Worm (Caenorhabditis elegans) whole organism, early embryonic: ENCODE results near the gene F10D7.10.

ENCODE experiments used
- B0310.2 ChIP-seq: sonication (generic microtip); optimal IDR thresholded peaks from 2 replicates; lab custom pipeline; 2016; ENCODE audit warnings: mild to moderate bottlenecking, missing genetic modification characterization, missing compliant biosample characterization
- F13C5.2 ChIP-seq: sonication (generic microtip); optimal IDR thresholded peaks from 2 replicates; lab custom pipeline; 2017; ENCODE audit warnings: mild to moderate bottlenecking, missing genetic modification characterization, inconsistent platforms, missing compliant biosample characterization
- aly-1 ChIP-seq: sonication (generic microtip); optimal IDR thresholded peaks from 2 replicates; lab custom pipeline; 2016; ENCODE audit warnings: missing genetic modification characterization, missing compliant biosample characterization
- ama-1 ChIP-seq: fragments of 150-350 bp; optimal IDR thresholded peaks from 2 replicates; lab custom pipeline; 2014
- ceh-13 ChIP-seq: fragments of 200-800 bp; sonication (Bioruptor generic); optimal IDR thresholded peaks from 2 replicates; lab custom pipeline; 2018; ENCODE audit warnings: mild to moderate bottlenecking, missing genetic modification characterization, missing compliant biosample characterization
- ceh-36 ChIP-seq: sonication (generic microtip); optimal IDR thresholded peaks from 2 replicates; lab custom pipeline; 2016; ENCODE audit warnings: missing genetic modification characterization, inconsistent platforms, missing compliant biosample characterization
- ets-7 ChIP-seq: sonication (generic microtip); optimal IDR thresholded peaks from 2 replicates; lab custom pipeline; 2016; ENCODE audit warnings: missing genotype, missing genetic modification characterization, missing compliant biosample characterization
- flt-1 ChIP-seq: fragments of 200-800 bp; sonication (Bioruptor generic); IDR thresholded peaks from 2 replicates; pipeline ENCODE4 v1.3.6; 2022; ENCODE audit warnings: missing genetic modification characterization, missing compliant biosample characterization
- hmbx-1 ChIP-seq: sonication (generic microtip); optimal IDR thresholded peaks from 2 replicates; lab custom pipeline; 2016; ENCODE audit warnings: mild to moderate bottlenecking, missing genetic modification characterization, missing compliant biosample characterization
- hmg-4 ChIP-seq: fragments of 200-800 bp; sonication (Bioruptor generic); optimal IDR thresholded peaks from 2 replicates; lab custom pipeline; 2018; ENCODE audit warnings: mild to moderate bottlenecking, missing genetic modification characterization, missing compliant biosample characterization
- hnd-1 ChIP-seq: sonication (generic microtip); optimal IDR thresholded peaks from 2 replicates; lab custom pipeline; 2016; ENCODE audit warnings: missing genetic modification characterization, missing compliant biosample characterization
- pes-1 ChIP-seq: fragments of 200-800 bp; sonication (Bioruptor generic); IDR thresholded peaks from 2 replicates; pipeline ENCODE4 v1.3.6; 2022; ENCODE audit warnings: missing genetic modification reagents, missing genetic modification characterization, missing compliant biosample characterization
- scrt-1 ChIP-seq: fragments of 200-800 bp; sonication (Bioruptor generic); IDR thresholded peaks from 2 replicates; pipeline ENCODE4 v1.3.6; 2022; ENCODE audit warnings: missing genetic modification characterization, missing compliant biosample characterization
- sea-1 ChIP-seq: fragments of 200-800 bp; sonication (Bioruptor generic); conservative IDR thresholded peaks from 2 replicates; pipeline ENCODE4 v1.3.6; 2022; ENCODE audit warnings: missing genetic modification characterization, missing compliant biosample characterization
- tbx-11 ChIP-seq: fragments of 200-800 bp; sonication (Bioruptor generic); IDR thresholded peaks from 2 replicates; pipeline ENCODE4 v1.3.6; 2022; ENCODE audit warnings: missing genetic modification characterization, missing compliant biosample characterization
- tbx-37 ChIP-seq: fragments of 200-800 bp; sonication (Bioruptor generic); conservative IDR thresholded peaks from 2 replicates; pipeline ENCODE4 v1.3.6; 2022; ENCODE audit warnings: missing genetic modification reagents, missing genetic modification characterization, missing compliant biosample characterization
- tra-4 ChIP-seq: sonication (generic microtip); optimal IDR thresholded peaks from 2 replicates; lab custom pipeline; 2017; ENCODE audit warnings: missing genetic modification characterization, missing compliant biosample characterization

Gene F10D7.10

ce11 chrX:17412642-17413041 is 33.1 kb upstream of the F10D7.10 start:
- no peak for TF ChIP-seq hnd-1 (tag; lab: Kevin White, UChicago)
- no peak for TF ChIP-seq pes-1
- TF ChIP-seq hmg-4: no peak
- no peak for TF ChIP-seq ama-1 (lab: Kevin White, UChicago)
- TF ChIP-seq flt-1: no peak
- TF ChIP-seq tbx-11: no peak
- TF ChIP-seq F13C5.2 (tag; lab: Kevin White, UChicago): no peak
- TF ChIP-seq tbx-37 (GFP tag; lab: Robert Waterston, UW): no peak
- no peak for TF ChIP-seq B0310.2
- no peak for TF ChIP-seq hmbx-1 (tag; lab: Kevin White, UChicago)
- no peak for TF ChIP-seq sea-1 (GFP tag; lab: Robert Waterston, UW)
- TF ChIP-seq ceh-13 (GFP tag; lab: Kevin White, UChicago): no peak

ce11 chrX:17408855-17409254 is 29.3 kb upstream of the F10D7.10 start:
- TF ChIP-seq B0310.2 (no peak), hmg-4 (no peak), tra-4 (tag; lab: Kevin White, UChicago) (no peak), pes-1 (no peak), aly-1 (no peak), scrt-1 (GFP tag; lab: Robert Waterston, UW) (no peak), flt-1 (no peak), tbx-37 (GFP tag; lab: Robert Waterston, UW) (no peak), ceh-36 (tag; lab: Kevin White, UChicago) (no peak), hnd-1 (tag; lab: Kevin White, UChicago) (no peak)

- TF ChIP-seq hnd-1 (tag; lab: Kevin White, UChicago): no peak
Measured at ce11 chrX:17403058-17403457, 23.5 kb upstream of the F10D7.10 start.

- TF ChIP-seq tra-4 (tag; lab: Kevin White, UChicago): no peak
- TF ChIP-seq B0310.2: no peak
Measured at ce11 chrX:17401264-17401663, 21.7 kb upstream of the F10D7.10 start, which contains the start of gene F11C7.6. Gene F11C7.6, plus strand, starts transcription at chrX:17401564.

- TF ChIP-seq F13C5.2 (tag; lab: Kevin White, UChicago): no peak
- no peak for TF ChIP-seq ceh-13 (GFP tag; lab: Kevin White, UChicago)
- TF ChIP-seq pes-1: no peak
- TF ChIP-seq ama-1 (lab: Kevin White, UChicago): no peak
- TF ChIP-seq sea-1 (GFP tag; lab: Robert Waterston, UW): no peak
- no peak for TF ChIP-seq hmg-4
Measured at ce11 chrX:17400425-17400824, 20.9 kb upstream of the F10D7.10 start.

- TF ChIP-seq hmbx-1 (tag; lab: Kevin White, UChicago) (no peak), ceh-36 (tag; lab: Kevin White, UChicago) (no peak), tbx-37 (GFP tag; lab: Robert Waterston, UW) (no peak), B0310.2 (no peak), ceh-13 (GFP tag; lab: Kevin White, UChicago) (no peak), tbx-11 (no peak), sea-1 (GFP tag; lab: Robert Waterston, UW) (no peak), pes-1 (no peak), ama-1 (lab: Kevin White, UChicago) (no peak), scrt-1 (GFP tag; lab: Robert Waterston, UW) (no peak)
Measured at ce11 chrX:17398293-17398692, 18.7 kb upstream of the F10D7.10 start, which contains the start of gene F11C7.7. Gene F11C7.7, plus strand, starts transcription at chrX:17398593.

- TF ChIP-seq tbx-37 (GFP tag; lab: Robert Waterston, UW) (no peak), ama-1 (lab: Kevin White, UChicago) (no peak), tra-4 (tag; lab: Kevin White, UChicago) (no peak), sea-1 (GFP tag; lab: Robert Waterston, UW) (no peak), hmbx-1 (tag; lab: Kevin White, UChicago) (no peak), ceh-36 (tag; lab: Kevin White, UChicago) (no peak), ets-7 (tag; lab: Kevin White, UChicago) (no peak), hnd-1 (tag; lab: Kevin White, UChicago) (no peak), pes-1 (no peak), flt-1 (no peak), aly-1 (no peak), F13C5.2 (tag; lab: Kevin White, UChicago) (no peak), B0310.2 (no peak), hmg-4 (no peak), ceh-13 (GFP tag; lab: Kevin White, UChicago) (no peak), scrt-1 (GFP tag; lab: Robert Waterston, UW) (no peak), tbx-11 (no peak)
Measured at ce11 chrX:17396456-17396855, 16.9 kb upstream of the F10D7.10 start, which contains the start of the genes vap-1 and F11C7.2. Gene vap-1, minus strand, starts transcription at chrX:17396556. Gene F11C7.2, plus strand, starts transcription at chrX:17396814.

- TF ChIP-seq aly-1 (no peak), F13C5.2 (tag; lab: Kevin White, UChicago) (peak; percentile 71), hmg-4 (peak; percentile 60)
Measured at ce11 chrX:17392182-17392581, 12.6 kb upstream of the F10D7.10 start.

- TF ChIP-seq B0310.2 (no peak), tbx-37 (GFP tag; lab: Robert Waterston, UW) (no peak), tbx-11 (no peak), F13C5.2 (tag; lab: Kevin White, UChicago) (no peak), aly-1 (no peak), hmbx-1 (tag; lab: Kevin White, UChicago) (no peak), sea-1 (GFP tag; lab: Robert Waterston, UW) (no peak), hmg-4 (no peak), scrt-1 (GFP tag; lab: Robert Waterston, UW) (no peak), tra-4 (tag; lab: Kevin White, UChicago) (no peak), ceh-36 (tag; lab: Kevin White, UChicago) (no peak), hnd-1 (tag; lab: Kevin White, UChicago) (no peak), pes-1 (no peak), ama-1 (lab: Kevin White, UChicago) (no peak), flt-1 (no peak), ceh-13 (GFP tag; lab: Kevin White, UChicago) (no peak), ets-7 (tag; lab: Kevin White, UChicago) (no peak)
Measured at ce11 chrX:17391515-17391914, 11.9 kb upstream of the F10D7.10 start, which contains the start of gene F10D7.5. Gene F10D7.5, minus strand, starts transcription at chrX:17391615.
